Worm (Caenorhabditis elegans): Measurements from ENCODE around the gene srlf-26.

srlf-26 gene

DNA sequence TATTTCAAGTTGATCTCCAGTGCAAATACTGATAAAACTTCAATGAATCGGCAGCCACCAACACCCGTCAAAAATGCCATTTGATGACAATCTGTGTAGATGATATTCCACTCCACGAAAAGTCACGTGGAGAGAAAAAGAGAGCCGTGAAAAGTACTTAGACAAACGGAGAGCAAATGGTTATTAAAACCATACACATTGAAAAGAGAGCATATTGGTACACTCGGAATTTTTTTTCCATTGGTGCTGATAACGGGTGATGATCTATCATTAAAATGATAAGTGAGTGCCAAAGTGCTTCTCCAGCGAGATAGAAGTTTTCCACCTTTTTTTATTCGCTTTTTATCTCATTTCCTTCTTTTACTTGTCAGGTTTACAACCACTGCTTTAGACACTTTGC lies 46.5 kb downstream of the srlf-26 start:
- TF ChIP-seq let-607 (tag; optimal IDR thresholded peaks at IDR 0.05) (peak; percentile 64 to 73), snpc-1.3 (tag; optimal IDR thresholded peaks at IDR 0.05; ENCODE audit: insufficient read depth) (no peak), ztf-28 (GFP tag; IDR thresholded peaks at IDR 0.05) (no peak), hmg-1.2 (GFP tag; IDR thresholded peaks at IDR 0.05) (no peak), unc-62 (GFP tag; optimal IDR thresholded peaks at IDR 0.05) (no peak), tbx-9 (tag; optimal IDR thresholded peaks at IDR 0.05; ENCODE audit: borderline replicate concordance) (no peak), ceh-40 (GFP tag; IDR thresholded peaks at IDR 0.05) (no peak), pha-4 (tag; optimal IDR thresholded peaks at IDR 0.05) (peak; percentile 49), nhr-80 (tag; optimal IDR thresholded peaks at IDR 0.05) (peak; percentile 100), F10E7.11 (tag; optimal IDR thresholded peaks at IDR 0.05) (no peak), sptf-2 (GFP tag; optimal IDR thresholded peaks at IDR 0.05) (peak; percentile 80), madf-3 (GFP tag; IDR thresholded peaks at IDR 0.05) (no peak), B0019.2 (GFP tag; conservative IDR thresholded peaks at IDR 0.05) (no peak), ets-4 (GFP tag; optimal IDR thresholded peaks at IDR 0.05) (peak; percentile 52), ztf-22 (GFP tag; optimal IDR thresholded peaks at IDR 0.05) (no peak), C06A6.2 (GFP tag; conservative IDR thresholded peaks at IDR 0.05) (no peak), Y67H2A.10 (GFP tag; conservative IDR thresholded peaks at IDR 0.05) (no peak), F57A8.1 (GFP tag; optimal IDR thresholded peaks at IDR 0.05) (no peak), Y79H2A.3 (GFP tag; conservative IDR thresholded peaks at IDR 0.05) (no peak), tbp1 (GFP tag; optimal IDR thresholded peaks at IDR 0.05) (peak; percentile 36), madf-10 (tag; optimal IDR thresholded peaks at IDR 0.05) (peak; percentile 30), nhr-90 (tag; optimal IDR thresholded peaks at IDR 0.05) (peak; percentile 19), snpc-4 (GFP tag; optimal IDR thresholded peaks at IDR 0.05) (no peak), snpc-4 (tag; optimal IDR thresholded peaks at IDR 0.05) (peak in 2 of 4 experiments; percentile 16 to 18), attf-5 (GFP tag; optimal IDR thresholded peaks at IDR 0.05) (no peak)

DNA sequence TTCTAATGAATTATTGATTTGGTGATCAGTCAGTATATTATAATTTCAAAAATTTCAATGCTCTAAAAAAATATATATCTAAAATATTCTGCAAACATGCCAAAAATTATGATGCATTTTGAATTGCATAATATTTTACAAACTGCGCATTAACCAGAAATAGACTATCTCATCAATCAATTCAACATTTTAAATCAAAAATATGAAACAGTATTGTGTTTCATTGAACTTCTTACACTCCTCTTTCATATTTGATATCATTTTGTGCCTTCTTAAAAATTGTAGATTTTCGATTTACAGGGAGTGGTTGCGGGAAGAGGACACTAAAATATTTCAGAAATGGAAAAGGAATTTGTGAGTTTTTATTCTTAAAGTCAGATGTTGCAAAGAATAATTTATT lies 47.9 kb downstream of the srlf-26 start, which contains the start of gene ent-4:
ent-4 (plus strand) TSS at position 301 of the 400 bp plus-strand sequence.
- TF ChIP-seq tbp1 (GFP tag; optimal IDR thresholded peaks at IDR 0.05) (no peak), ZK185.1 (tag; optimal IDR thresholded peaks at IDR 0.05; ENCODE audit: poor library complexity, severe bottlenecking) (no peak), mel-28 (tag; optimal IDR thresholded peaks at IDR 0.05; ENCODE audit: borderline replicate concordance) (no peak), B0261.1 (tag; optimal IDR thresholded peaks at IDR 0.05) (no peak), snpc-1.1 (tag; optimal IDR thresholded peaks at IDR 0.05; ENCODE audit: insufficient read depth) (no peak), aptf-3 (GFP tag; IDR thresholded peaks at IDR 0.05) (no peak), F49E8.2 (tag; optimal IDR thresholded peaks at IDR 0.05; ENCODE audit: insufficient read depth) (no peak), ztf-3 (GFP tag; optimal IDR thresholded peaks at IDR 0.05) (no peak), zfh-2 (GFP tag; conservative IDR thresholded peaks at IDR 0.05) (no peak), attf-3 (GFP tag; conservative IDR thresholded peaks at IDR 0.05) (no peak)

DNA sequence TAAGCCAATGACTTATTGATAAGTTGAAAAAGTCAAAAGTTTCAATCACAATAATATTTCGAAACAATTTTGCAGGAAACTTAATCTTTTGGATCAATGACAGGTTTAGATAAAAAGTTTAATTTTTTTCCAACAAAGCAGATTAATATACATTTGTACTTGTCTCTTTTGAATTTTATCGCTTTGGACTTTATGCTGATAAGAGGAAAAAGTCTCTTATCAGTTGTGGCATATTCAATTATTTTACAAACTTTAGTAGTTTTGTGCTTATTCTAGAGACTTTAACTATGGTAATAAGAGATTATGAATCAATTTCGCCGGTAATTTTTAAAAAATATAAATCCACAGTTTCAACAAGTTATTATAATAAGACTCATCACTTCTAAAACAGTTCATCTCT lies 49.1 kb downstream of the srlf-26 start:
- TF ChIP-seq Y53G8AR.9 (GFP tag; conservative IDR thresholded peaks at IDR 0.05) (no peak), nhr-80 (tag; optimal IDR thresholded peaks at IDR 0.05) (peak; percentile 36)
